Worm (Caenorhabditis elegans): Measurements from ENCODE around the gene C34F11.8.
A peak's percentile ranks its signal among the peaks of the same experiment; 100 is the strongest.

Gene C34F11.8

ce11 chrII:5181497-5181896 lies 29.3 kb downstream of the C34F11.8 start (continued):
- TF ChIP-seq zip-11 (GFP tag; IDR thresholded peaks at IDR 0.05) (no peak), cey-2 (tag; optimal IDR thresholded peaks at IDR 0.05; ENCODE audit: borderline replicate concordance, insufficient read depth) (no peak), pha-4 (GFP tag; IDR thresholded peaks at IDR 0.05) (no peak), pha-4 (tag; optimal IDR thresholded peaks at IDR 0.05) (no peak), ztf-11 (tag; optimal IDR thresholded peaks at IDR 0.05) (no peak), nhr-111 (GFP tag; optimal IDR thresholded peaks at IDR 0.05) (no peak), arid-1 (GFP tag; conservative IDR thresholded peaks at IDR 0.05) (no peak), nhr-6 (tag; optimal IDR thresholded peaks at IDR 0.05) (no peak), mes-2 (tag; optimal IDR thresholded peaks at IDR 0.05; ENCODE audit: poor library complexity, severe bottlenecking) (peak; percentile 56), php-3 (GFP tag; IDR thresholded peaks at IDR 0.05) (no peak), lim-7 (GFP tag; IDR thresholded peaks at IDR 0.05) (no peak), dmd-6 (GFP tag; IDR thresholded peaks at IDR 0.05) (peak; percentile 64), jun-1 (tag; optimal IDR thresholded peaks at IDR 0.05) (no peak), hlh-30 (tag; optimal IDR thresholded peaks at IDR 0.05; ENCODE audit: insufficient read depth) (peak; percentile 94), lir-3 (tag; optimal IDR thresholded peaks at IDR 0.05) (no peak), pqm-1 (tag; optimal IDR thresholded peaks at IDR 0.05) (no peak), dmd-8 (GFP tag; IDR thresholded peaks at IDR 0.05) (no peak), zip-2 (tag; optimal IDR thresholded peaks at IDR 0.05) (no peak), sdz-12 (GFP tag; optimal IDR thresholded peaks at IDR 0.05) (no peak), madf-9 (GFP tag; conservative IDR thresholded peaks at IDR 0.05) (no peak), ZK337.2 (GFP tag; IDR thresholded peaks at IDR 0.05) (no peak), hif-1 (tag; optimal IDR thresholded peaks at IDR 0.05) (peak in 1 of 2 experiments; percentile 58), skn-1 (tag; optimal IDR thresholded peaks at IDR 0.05) (no peak), F10B5.3 (tag; optimal IDR thresholded peaks at IDR 0.05) (no peak), unc-130 (GFP tag; optimal IDR thresholded peaks at IDR 0.05) (no peak), Y5F2A.4 (GFP tag; optimal IDR thresholded peaks at IDR 0.05) (no peak), rbr-2 (tag; optimal IDR thresholded peaks at IDR 0.05) (peak; percentile 79), aha-1 (tag) (peak; percentile 98), nhr-10 (tag; optimal IDR thresholded peaks at IDR 0.05) (no peak), fos-1 (tag; optimal IDR thresholded peaks at IDR 0.05) (no peak), ZK546.5 (tag; optimal IDR thresholded peaks at IDR 0.05) (no peak), egl-27 (tag; optimal IDR thresholded peaks at IDR 0.05) (no peak), mdl-1 (tag; optimal IDR thresholded peaks at IDR 0.05) (peak; percentile 72 to 93), gei-8 (GFP tag; optimal IDR thresholded peaks at IDR 0.05) (no peak), nhr-41 (GFP tag; IDR thresholded peaks at IDR 0.05) (no peak), fkh-10 (GFP tag; optimal IDR thresholded peaks at IDR 0.05) (peak; percentile 55), mep-1 (tag; optimal IDR thresholded peaks at IDR 0.05) (peak; percentile 78), daf-8 (GFP tag; IDR thresholded peaks at IDR 0.05) (no peak), ceh-44 (GFP tag; IDR thresholded peaks at IDR 0.05) (0 out of 2 replicates have a peak, but pooled peaks have one; percentile 19), ceh-20 (GFP tag; IDR thresholded peaks at IDR 0.05) (peak; percentile 67; the same call in 1 of the 2 replicates), nhr-28 (tag; optimal IDR thresholded peaks at IDR 0.05) (peak; percentile 46), ceh-32 (tag; optimal IDR thresholded peaks at IDR 0.05; ENCODE audit: poor library complexity) (no peak), ceh-62 (tag; optimal IDR thresholded peaks at IDR 0.05) (no peak), dve-1 (tag; optimal IDR thresholded peaks at IDR 0.05; ENCODE audit: insufficient read depth) (peak; percentile 56), saeg-2 (GFP tag; IDR thresholded peaks at IDR 0.05) (no peak), nhr-48 (tag; optimal IDR thresholded peaks at IDR 0.05) (peak; percentile 51), Y75B8A.6 (GFP tag; IDR thresholded peaks at IDR 0.05) (no peak), ceh-28 (tag; optimal IDR thresholded peaks at IDR 0.05) (no peak), spr-1 (tag; optimal IDR thresholded peaks at IDR 0.05) (peak; percentile 45), nhr-42 (GFP tag; IDR thresholded peaks at IDR 0.05) (no peak), vab-7 (GFP tag; IDR thresholded peaks at IDR 0.05) (peak; percentile 56), F26F4.8 (GFP tag; conservative IDR thresholded peaks at IDR 0.05) (no peak)
